Fruit fly (Drosophila melanogaster) whole organism, embryonic: ENCODE measurements around the gene Sec15.

ENCODE experiments used
- CG18262 ChIP-seq: fragments of 200-800 bp; optimal IDR thresholded peaks from 3 replicates; lab custom pipeline; 2019; ENCODE audit warnings: missing biosample characterization, mild to moderate bottlenecking, missing genetic modification characterization, moderate library complexity
- CG3163 ChIP-seq: fragments of 200-800 bp; sonication (Bioruptor generic); optimal IDR thresholded peaks from 3 replicates; lab custom pipeline; 2016; ENCODE audit warnings: missing biosample characterization, missing genetic modification characterization
- CG4424 ChIP-seq: fragments of 200-800 bp; sonication (Bioruptor generic); optimal IDR thresholded peaks from 3 replicates; lab custom pipeline; 2016; ENCODE audit warnings: missing biosample characterization, missing genetic modification characterization
- CG4707 ChIP-seq: fragments of 200-800 bp; sonication (Bioruptor generic); optimal IDR thresholded peaks from 2 replicates; lab custom pipeline; 2018; ENCODE audit warnings: missing biosample characterization, mild to moderate bottlenecking, missing genetic modification characterization, moderate library complexity
- CG6791 ChIP-seq: fragments of 200-800 bp; sonication (Bioruptor generic); IDR thresholded peaks from 3 replicates; pipeline ENCODE4 v1.3.6; 2022; ENCODE audit warnings: missing biosample characterization, missing genetic modification characterization; ENCODE audit not compliant: partially characterized antibody
- Dad ChIP-seq: fragments of 200-800 bp; sonication (Bioruptor generic); optimal IDR thresholded peaks from 3 replicates; lab custom pipeline; 2016; ENCODE audit warnings: missing biosample characterization, missing genetic modification characterization
- Deaf1 ChIP-seq: fragments of 200-800 bp; optimal IDR thresholded peaks from 3 replicates; lab custom pipeline; 2019; ENCODE audit warnings: missing biosample characterization, mild to moderate bottlenecking, missing genetic modification characterization, moderate library complexity
- Dek ChIP-seq: fragments of 200-800 bp; sonication (Bioruptor generic); optimal IDR thresholded peaks from 3 replicates; lab custom pipeline; 2019; ENCODE audit warnings: missing biosample characterization, mild to moderate bottlenecking, missing genetic modification characterization, moderate library complexity
- Gug ChIP-seq: fragments of 200-800 bp; sonication (Bioruptor generic); IDR thresholded peaks from 4 replicates; pipeline ENCODE4 v1.3.6; 2022; ENCODE audit warnings: missing biosample characterization, missing genetic modification characterization
- ci ChIP-seq: fragments of 200-800 bp; sonication (Bioruptor generic); IDR thresholded peaks from 3 replicates; pipeline ENCODE4 v1.3.6; 2022; ENCODE audit warnings: missing biosample characterization, missing genetic modification characterization
- dmrt99B ChIP-seq: fragments of 200-800 bp; sonication (Bioruptor generic); optimal IDR thresholded peaks from 2 replicates; lab custom pipeline; 2018; ENCODE audit warnings: missing biosample characterization, mild to moderate bottlenecking, missing genetic modification characterization, moderate library complexity
- mam ChIP-seq: fragments of 200-800 bp; sonication (Bioruptor generic); optimal IDR thresholded peaks from 3 replicates; lab custom pipeline; 2016; ENCODE audit warnings: missing biosample characterization, missing genetic modification characterization
- pb ChIP-seq: fragments of 200-800 bp; sonication (Bioruptor generic); optimal IDR thresholded peaks from 3 replicates; lab custom pipeline; 2016; ENCODE audit warnings: missing biosample characterization, missing genetic modification characterization
- run ChIP-seq: fragments of 200-800 bp; sonication (Bioruptor generic); optimal IDR thresholded peaks from 3 replicates; lab custom pipeline; 2018; ENCODE audit warnings: missing biosample characterization, mild to moderate bottlenecking, missing genetic modification characterization

DNA sequence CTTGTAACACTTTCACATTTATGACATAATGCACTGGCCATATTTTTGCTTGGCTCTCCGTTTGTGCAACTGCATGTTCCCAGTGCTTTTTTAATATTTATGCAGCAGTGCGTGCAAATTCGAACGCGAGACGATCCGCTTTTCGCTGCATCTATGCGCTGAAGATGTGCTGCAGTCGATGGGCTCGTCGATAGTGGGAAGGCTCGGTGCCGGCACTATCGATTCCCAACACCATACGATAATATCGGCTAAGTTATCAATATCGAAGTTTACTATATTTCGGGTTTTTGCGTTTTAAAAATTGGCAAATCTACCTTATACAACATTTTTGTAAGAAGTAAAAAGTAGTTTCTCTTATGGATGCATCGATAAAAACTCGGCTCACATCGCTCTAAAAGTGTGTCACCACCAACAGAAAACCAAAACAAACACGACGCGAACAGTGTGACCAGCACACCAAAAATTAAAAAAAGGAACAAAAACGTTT is 10.1 kb downstream of the Sec15 start, which contains the start of gene RhoGAP93B:
- peak; percentile 91 for TF ChIP-seq mam (GFP tag; lab: Kevin White, UChicago)
- peak; percentile 77 for TF ChIP-seq CG3163 (GFP tag; lab: Kevin White, UChicago)
- peak; percentile 78 for TF ChIP-seq CG4424
- TF ChIP-seq CG18262 (tag; lab: Kevin White, UChicago): peak; percentile 72
- peak; percentile 88 for TF ChIP-seq pb (GFP tag; lab: Kevin White, UChicago)
- no peak for TF ChIP-seq dmrt99B (tag; lab: Kevin White, UChicago)
- TF ChIP-seq ci: peak; percentile 88
- no peak for TF ChIP-seq Deaf1 (tag; lab: Kevin White, UChicago)
- TF ChIP-seq CG4707 (GFP tag; lab: Kevin White, UChicago): no peak
- TF ChIP-seq run (tag; lab: Kevin White, UChicago): peak; percentile 40
- TF ChIP-seq Gug (GFP tag; lab: Robert Waterston, UW): peak; percentile 96
- TF ChIP-seq Dek (tag; lab: Kevin White, UChicago): peak; percentile 67
- peak; percentile 92 for TF ChIP-seq Dad
- TF ChIP-seq CG6791 (GFP tag; lab: Robert Waterston, UW): peak; percentile 99
